Fruit fly (Drosophila melanogaster) whole organism, embryonic: ENCODE measurements around the gene CG14100.
A peak's percentile ranks its signal among the peaks of the same experiment; 100 is the strongest.

Experiments
- Atf3 ChIP-seq: fragments of 200-800 bp; sonication (Bioruptor generic); optimal IDR thresholded peaks from 3 replicates; lab custom pipeline; 2016; ENCODE audit warnings: missing biosample characterization, missing genetic modification characterization
- BEAF-32 ChIP-seq: fragments of 200-800 bp; sonication (Bioruptor generic); optimal IDR thresholded peaks from 3 replicates; lab custom pipeline; 2017; ENCODE audit warnings: missing biosample characterization, missing genetic modification characterization, mild to moderate bottlenecking, moderate library complexity, missing genetic modification reagents
- CG10366 ChIP-seq: fragments of 200-800 bp; sonication (Bioruptor generic); IDR thresholded peaks from 2 replicates; pipeline ENCODE4 v1.3.6; 2022; ENCODE audit warnings: missing biosample characterization, missing genetic modification characterization
- CG14860 ChIP-seq: fragments of 200-800 bp; sonication (Bioruptor generic); IDR thresholded peaks from 3 replicates; pipeline ENCODE4 v1.3.6; 2022; ENCODE audit warnings: missing biosample characterization, missing genetic modification characterization; ENCODE audit not compliant: partially characterized antibody
- CG15601 ChIP-seq: fragments of 200-800 bp; sonication (Bioruptor generic); optimal IDR thresholded peaks from 3 replicates; lab custom pipeline; 2019; ENCODE audit warnings: missing biosample characterization, mild to moderate bottlenecking, missing genetic modification characterization, moderate library complexity
- CG17568 ChIP-seq: fragments of 200-800 bp; sonication (Bioruptor generic); optimal IDR thresholded peaks from 2 replicates; lab custom pipeline; 2018; ENCODE audit warnings: missing biosample characterization, mild to moderate bottlenecking, missing genetic modification characterization, moderate library complexity
- CG30403 ChIP-seq: fragments of 200-800 bp; sonication (Bioruptor generic); optimal IDR thresholded peaks from 3 replicates; lab custom pipeline; 2016; ENCODE audit warnings: missing biosample characterization, missing genetic modification characterization
- CG31388 ChIP-seq: fragments of 200-800 bp; sonication (Bioruptor generic); optimal IDR thresholded peaks from 2 replicates; lab custom pipeline; 2016; ENCODE audit warnings: missing biosample characterization, missing genetic modification characterization
- CG31441 ChIP-seq: fragments of 200-800 bp; sonication (Bioruptor generic); IDR thresholded peaks from 2 replicates; pipeline ENCODE4 v1.3.6; 2022; ENCODE audit warnings: missing biosample characterization, missing genetic modification characterization
- CG4820 ChIP-seq: fragments of 200-800 bp; sonication (Bioruptor generic); optimal IDR thresholded peaks from 3 replicates; lab custom pipeline; 2016; ENCODE audit warnings: missing biosample characterization, missing genetic modification characterization
- CG7357 ChIP-seq: fragments of 200-800 bp; sonication (Bioruptor generic); IDR thresholded peaks from 3 replicates; pipeline ENCODE4 v1.3.6; 2022; ENCODE audit warnings: missing biosample characterization, missing genetic modification characterization
- CG7839 ChIP-seq: fragments of 200-800 bp; sonication (Bioruptor generic); optimal IDR thresholded peaks from 3 replicates; lab custom pipeline; 2018; ENCODE audit warnings: missing biosample characterization, mild to moderate bottlenecking, missing genetic modification characterization, moderate library complexity
- CG9215 ChIP-seq: fragments of 200-800 bp; sonication (Bioruptor generic); IDR thresholded peaks from 2 replicates; pipeline ENCODE4 v1.3.6; 2022; ENCODE audit warnings: missing biosample characterization, missing genetic modification characterization
- CG9609 ChIP-seq: fragments of 200-800 bp; sonication (Bioruptor generic); optimal IDR thresholded peaks from 3 replicates; lab custom pipeline; 2016; ENCODE audit warnings: missing biosample characterization, missing genetic modification characterization
- D19A ChIP-seq: fragments of 200-800 bp; optimal IDR thresholded peaks from 3 replicates; lab custom pipeline; 2019; ENCODE audit warnings: missing biosample characterization, mild to moderate bottlenecking, missing genetic modification characterization, moderate library complexity
- Dbx ChIP-seq: fragments of 200-800 bp; sonication (Bioruptor generic); IDR thresholded peaks from 3 replicates; pipeline ENCODE4 v1.3.6; 2022; ENCODE audit warnings: missing biosample characterization, missing genetic modification characterization
- Ets65A ChIP-seq: fragments of 200-800 bp; sonication (Bioruptor generic); peaks from one replicate; lab custom pipeline; 2016; ENCODE audit warnings: missing biosample characterization, missing genetic modification characterization
- Hmx ChIP-seq: fragments of 200-800 bp; sonication (Bioruptor generic); optimal IDR thresholded peaks from 2 replicates; lab custom pipeline; 2016; ENCODE audit warnings: missing biosample characterization, missing genetic modification characterization
- Hr51 ChIP-seq, 2 experiments: fragments of 200-800 bp; sonication (Bioruptor generic); optimal IDR thresholded peaks; 2 replicates in 1 of 2; 3 replicates in 1 of 2; lab custom pipeline; 2016 to 2018; ENCODE audit warnings: missing biosample characterization in 2 of 2, missing genetic modification characterization in 2 of 2, mild to moderate bottlenecking in 1 of 2, moderate library complexity in 1 of 2
- Hsf ChIP-seq: fragments of 200-800 bp; sonication (Bioruptor generic); optimal IDR thresholded peaks from 3 replicates; lab custom pipeline; 2016; ENCODE audit warnings: missing biosample characterization, missing genetic modification characterization
- MESR4 ChIP-seq: fragments of 200-800 bp; sonication (Bioruptor generic); optimal IDR thresholded peaks from 2 replicates; lab custom pipeline; 2018; ENCODE audit warnings: missing biosample characterization, mild to moderate bottlenecking, missing genetic modification characterization, moderate library complexity
- Scr ChIP-seq: fragments of 200-800 bp; sonication (Bioruptor generic); IDR thresholded peaks from 2 replicates; pipeline ENCODE4 v1.3.6; 2022; ENCODE audit warnings: missing biosample characterization, missing genetic modification characterization; ENCODE audit not compliant: partially characterized antibody
- Sin3A ChIP-seq: fragments of >200 bp; optimal IDR thresholded peaks from 2 replicates; lab custom pipeline; 2018
- Sox102F ChIP-seq: fragments of 200-800 bp; sonication (Bioruptor generic); optimal IDR thresholded peaks from 2 replicates; lab custom pipeline; 2018; ENCODE audit warnings: missing biosample characterization, mild to moderate bottlenecking, missing genetic modification characterization, moderate library complexity
- Stat92E ChIP-seq, 3 experiments: fragments of >200 bp in 2 of 3; fragments of 200-800 bp in 1 of 3; sonication (Bioruptor generic) in 1 of 3; optimal IDR thresholded peaks; 2 replicates each; lab custom pipeline; 2017 to 2019; ENCODE audit warnings: missing biosample characterization in 3 of 3, missing genetic modification characterization in 3 of 3, mild to moderate bottlenecking in 1 of 3, moderate library complexity in 1 of 3
- YL-1 ChIP-seq: fragments of 200-800 bp; sonication (Bioruptor generic); optimal IDR thresholded peaks from 3 replicates; lab custom pipeline; 2017; ENCODE audit warnings: missing biosample characterization, mild to moderate bottlenecking, missing genetic modification characterization
- crc ChIP-seq: fragments of 200-800 bp; sonication (Bioruptor generic); optimal IDR thresholded peaks from 2 replicates; lab custom pipeline; 2016; ENCODE audit warnings: missing biosample characterization, missing genetic modification characterization
- disco-r ChIP-seq: fragments of 200-800 bp; sonication (Bioruptor generic); optimal IDR thresholded peaks from 2 replicates; lab custom pipeline; 2016; ENCODE audit warnings: missing biosample characterization, missing genetic modification characterization
- en ChIP-seq: fragments of 200-800 bp; sonication (Bioruptor generic); optimal IDR thresholded peaks from 2 replicates; lab custom pipeline; 2016; ENCODE audit warnings: missing biosample characterization, missing genetic modification characterization
- ftz-f1 ChIP-seq: fragments of 200-800 bp; sonication (Bioruptor generic); optimal IDR thresholded peaks from 2 replicates; lab custom pipeline; 2016; ENCODE audit warnings: missing biosample characterization, missing genetic modification characterization
- gsb-n ChIP-seq: fragments of 200-800 bp; sonication (Bioruptor generic); optimal IDR thresholded peaks from 3 replicates; lab custom pipeline; 2018; ENCODE audit warnings: missing biosample characterization, mild to moderate bottlenecking, missing genetic modification characterization
- hb ChIP-seq: fragments of 200-800 bp; sonication (Bioruptor generic); IDR thresholded peaks from 3 replicates; pipeline ENCODE4 v1.3.6; 2022; ENCODE audit warnings: missing biosample characterization, missing genetic modification characterization; ENCODE audit not compliant: partially characterized antibody
- her ChIP-seq: fragments of 200-800 bp; sonication (Bioruptor generic); optimal IDR thresholded peaks from 2 replicates; lab custom pipeline; 2016; ENCODE audit warnings: missing biosample characterization, missing genetic modification characterization
- insv ChIP-seq, 2 experiments: fragments of 200-800 bp; sonication (Bioruptor generic); optimal IDR thresholded peaks; 3 replicates each; lab custom pipeline; 2016 to 2018; ENCODE audit warnings: missing biosample characterization in 2 of 2, missing genetic modification characterization in 2 of 2
- jigr1 ChIP-seq: fragments of 200-800 bp; sonication (Bioruptor generic); IDR thresholded peaks from 3 replicates; pipeline ENCODE4 v1.3.6; 2022; ENCODE audit warnings: missing biosample characterization, missing genetic modification characterization
- klu ChIP-seq: fragments of 200-800 bp; sonication (Bioruptor generic); IDR thresholded peaks from 2 replicates; pipeline ENCODE4 v1.3.6; 2022; ENCODE audit warnings: missing biosample characterization, missing genetic modification characterization
- knrl ChIP-seq: fragments of 200-800 bp; sonication (Bioruptor generic); IDR thresholded peaks from 3 replicates; pipeline ENCODE4 v1.3.6; 2022; ENCODE audit warnings: missing biosample characterization, missing genetic modification characterization; ENCODE audit not compliant: partially characterized antibody
- lbe ChIP-seq: fragments of 200-800 bp; sonication (Bioruptor generic); optimal IDR thresholded peaks from 2 replicates; lab custom pipeline; 2016; ENCODE audit warnings: missing biosample characterization, mild to moderate bottlenecking, missing genetic modification characterization
- lilli ChIP-seq: fragments of 200-800 bp; sonication (Bioruptor generic); optimal IDR thresholded peaks from 3 replicates; lab custom pipeline; 2016; ENCODE audit warnings: missing biosample characterization, missing genetic modification characterization
- nerfin-1 ChIP-seq: fragments of 200-800 bp; sonication (Bioruptor generic); optimal IDR thresholded peaks from 3 replicates; lab custom pipeline; 2019; ENCODE audit warnings: missing biosample characterization, mild to moderate bottlenecking, missing genetic modification characterization, moderate library complexity
- nom ChIP-seq: fragments of 200-800 bp; sonication (Bioruptor generic); optimal IDR thresholded peaks from 2 replicates; lab custom pipeline; 2017; ENCODE audit warnings: missing biosample characterization, missing genetic modification characterization, mild to moderate bottlenecking, moderate library complexity, missing genetic modification reagents
- org-1 ChIP-seq: fragments of 200-800 bp; sonication (Bioruptor generic); optimal IDR thresholded peaks from 2 replicates; lab custom pipeline; 2017; ENCODE audit warnings: missing biosample characterization, missing genetic modification characterization
- otp ChIP-seq: fragments of 200-800 bp; sonication (Bioruptor generic); IDR thresholded peaks from 3 replicates; pipeline ENCODE4, ENCODE4 v1.3.6; 2022; ENCODE audit warnings: missing biosample characterization, missing genetic modification characterization
- pita ChIP-seq: fragments of 200-800 bp; sonication (Bioruptor generic); optimal IDR thresholded peaks from 2 replicates; lab custom pipeline; 2017; ENCODE audit warnings: missing biosample characterization, mild to moderate bottlenecking, missing genetic modification characterization
- repo ChIP-seq: fragments of 200-800 bp; sonication (Bioruptor generic); optimal IDR thresholded peaks from 2 replicates; lab custom pipeline; 2016; ENCODE audit warnings: missing biosample characterization, missing genetic modification characterization
- shn ChIP-seq: fragments of 200-800 bp; sonication (Bioruptor generic); optimal IDR thresholded peaks from 3 replicates; lab custom pipeline; 2016; ENCODE audit warnings: missing biosample characterization, missing genetic modification characterization
- sima ChIP-seq: fragments of 200-800 bp; sonication (Bioruptor generic); optimal IDR thresholded peaks from 2 replicates; lab custom pipeline; 2016; ENCODE audit warnings: missing biosample characterization, missing genetic modification characterization
- stc ChIP-seq: fragments of 200-800 bp; sonication (Bioruptor generic); IDR thresholded peaks from 2 replicates; pipeline ENCODE4 v1.3.6; 2022; ENCODE audit warnings: missing biosample characterization, missing genetic modification characterization
- tap ChIP-seq: fragments of 200-800 bp; optimal IDR thresholded peaks from 3 replicates; lab custom pipeline; 2019; ENCODE audit warnings: missing biosample characterization, mild to moderate bottlenecking, missing genetic modification characterization, moderate library complexity
- unpg ChIP-seq: fragments of 200-800 bp; sonication (Bioruptor generic); optimal IDR thresholded peaks from 3 replicates; lab custom pipeline; 2018; ENCODE audit warnings: missing biosample characterization, mild to moderate bottlenecking, missing genetic modification characterization, moderate library complexity
- zen ChIP-seq: fragments of 200-800 bp; sonication (Bioruptor generic); optimal IDR thresholded peaks from 3 replicates; lab custom pipeline; 2018; ENCODE audit warnings: missing biosample characterization, mild to moderate bottlenecking, missing genetic modification characterization, moderate library complexity

CG14100 gene

dm6 chr3L:19585979-19586378 lies 4.3 kb downstream of the CG14100 start, which contains the start of the genes CG9231 and CG9330 (continued):
- no peak for TF ChIP-seq CG14860 (GFP tag; lab: Robert Waterston, UW)
- TF ChIP-seq tap, result no peak
- TF ChIP-seq Hr51 (GFP tag; optimal IDR thresholded peaks at IDR 0.05; lab: Kevin White, UChicago), result peak; percentile 11 to 38
- peak; percentile 40 for TF ChIP-seq gsb-n (tag; lab: Kevin White, UChicago)
- TF ChIP-seq CG7357 (GFP tag; lab: Robert Waterston, UW), result 0 out of 3 replicates have a peak, but pooled peaks have one; percentile 55
- no peak for TF ChIP-seq Atf3 (GFP tag; lab: Kevin White, UChicago)
- no peak for TF ChIP-seq disco-r (GFP tag; lab: Kevin White, UChicago)
- TF ChIP-seq CG31441 (GFP tag; lab: Robert Waterston, UW), result peak; percentile 24; the same call in 1 of the 2 replicates
- peak in 1 of 2 experiments; percentile 46 for TF ChIP-seq insv (GFP tag; optimal IDR thresholded peaks at IDR 0.05; lab: Kevin White, UChicago)
- no peak for TF ChIP-seq org-1 (GFP tag; lab: Kevin White, UChicago)
- TF ChIP-seq ftz-f1 (GFP tag; lab: Kevin White, UChicago), result peak; percentile 57
- peak; percentile 8 for TF ChIP-seq Hmx (GFP tag; lab: Kevin White, UChicago)
- TF ChIP-seq zen (tag; lab: Kevin White, UChicago), result peak; percentile 27
- TF ChIP-seq D19A (tag; lab: Kevin White, UChicago), result peak; percentile 48
- TF ChIP-seq lilli (GFP tag; lab: Kevin White, UChicago), result peak; percentile 58
- TF ChIP-seq CG9215 (GFP tag; lab: Robert Waterston, UW), result no peak
- TF ChIP-seq pita (GFP tag; lab: Kevin White, UChicago), result no peak
- peak; percentile 11 for TF ChIP-seq Sox102F
- TF ChIP-seq Sin3A (lab: Kevin White, UChicago), result peak; percentile 80
- peak; percentile 55 for TF ChIP-seq Ets65A (GFP tag; lab: Kevin White, UChicago)
- TF ChIP-seq crc (GFP tag; lab: Kevin White, UChicago), result no peak
- TF ChIP-seq CG4820 (GFP tag; lab: Kevin White, UChicago), result no peak
- TF ChIP-seq unpg (GFP tag; lab: Kevin White, UChicago), result peak; percentile 15
- TF ChIP-seq Hsf, result peak; percentile 24
- no peak for TF ChIP-seq stc
- peak; percentile 67 for TF ChIP-seq lbe (GFP tag; lab: Kevin White, UChicago)
- TF ChIP-seq CG7839 (tag; lab: Kevin White, UChicago), result peak; percentile 2
- no peak for TF ChIP-seq CG9609 (GFP tag; lab: Kevin White, UChicago)
- TF ChIP-seq en, result no peak
- no peak for TF ChIP-seq Dbx (GFP tag; lab: Robert Waterston, UW)
- no peak for TF ChIP-seq her (GFP tag; lab: Kevin White, UChicago)
- no peak for TF ChIP-seq shn (GFP tag; lab: Kevin White, UChicago)
- no peak for TF ChIP-seq nom (GFP tag; lab: Kevin White, UChicago)
- TF ChIP-seq nerfin-1 (tag; lab: Kevin White, UChicago), result peak; percentile 55
- peak; percentile 45 for TF ChIP-seq MESR4 (GFP tag; lab: Kevin White, UChicago)
- TF ChIP-seq CG10366 (GFP tag; lab: Robert Waterston, UW), result no peak
- no peak for TF ChIP-seq hb (GFP tag; lab: Robert Waterston, UW)
- TF ChIP-seq jigr1 (GFP tag; lab: Robert Waterston, UW), result no peak
- peak; percentile 8 for TF ChIP-seq CG17568 (GFP tag; lab: Kevin White, UChicago)
- TF ChIP-seq Scr (GFP tag; lab: Robert Waterston, UW), result peak; percentile 29; the same call in 1 of the 2 replicates
- peak; percentile 48 for TF ChIP-seq BEAF-32 (GFP tag; lab: Kevin White, UChicago)
- TF ChIP-seq CG15601 (tag; lab: Kevin White, UChicago), result peak; percentile 61
- no peak for TF ChIP-seq sima (GFP tag; lab: Kevin White, UChicago)
- TF ChIP-seq YL-1, result peak; percentile 92
- TF ChIP-seq knrl (GFP tag; lab: Robert Waterston, UW), result 0 out of 3 replicates have a peak, but pooled peaks have one; percentile 32
- TF ChIP-seq klu (GFP tag; lab: Robert Waterston, UW), result no peak
- peak; percentile 61 for TF ChIP-seq CG30403 (GFP tag; lab: Kevin White, UChicago)
- TF ChIP-seq Stat92E (GFP tag; optimal IDR thresholded peaks at IDR 0.05; lab: Kevin White, UChicago), result peak in 1 of 3 experiments; percentile 42
- TF ChIP-seq repo, result no peak
- no peak for TF ChIP-seq otp (GFP tag; lab: Robert Waterston, UW)
- no peak for TF ChIP-seq CG31388 (GFP tag; lab: Kevin White, UChicago)
